Worm (Caenorhabditis elegans) whole organism, mixed stage, embryonic: ENCODE results near the gene C38D4.10.

ENCODE experiments used
- bed-3 ChIP-seq: fragments of 200-800 bp; sonication (Bioruptor generic); optimal IDR thresholded peaks from 3 replicates; lab custom pipeline; 2018; ENCODE audit warnings: mild to moderate bottlenecking, missing genetic modification characterization, moderate library complexity, missing compliant biosample characterization
- blmp-1 ChIP-seq: fragments of 150-350 bp; optimal IDR thresholded peaks from 2 replicates; lab custom pipeline; 2014; ENCODE audit warnings: missing biosample characterization, missing genetic modification characterization
- cnd-1 ChIP-seq: fragments of 200-800 bp; sonication (Bioruptor generic); optimal IDR thresholded peaks from 2 replicates; lab custom pipeline; 2018; ENCODE audit warnings: mild to moderate bottlenecking, missing genetic modification characterization, missing compliant biosample characterization
- elt-3 ChIP-seq: fragments of 150-350 bp; optimal IDR thresholded peaks from 2 replicates; lab custom pipeline; 2014; ENCODE audit warnings: missing biosample characterization, missing genetic modification characterization
- hlh-1 ChIP-seq: fragments of 150-350 bp; optimal IDR thresholded peaks from 2 replicates; lab custom pipeline; 2014; ENCODE audit warnings: missing biosample characterization, missing genetic modification reagents, missing genetic modification characterization
- nhr-12 ChIP-seq: fragments of 150-350 bp; optimal IDR thresholded peaks from 2 replicates; lab custom pipeline; 2014; ENCODE audit warnings: missing biosample characterization, missing genetic modification characterization
- nhr-28 ChIP-seq: fragments of 150-350 bp; optimal IDR thresholded peaks from 2 replicates; lab custom pipeline; 2014; ENCODE audit warnings: missing biosample characterization, missing genetic modification characterization
- pha-4 ChIP-seq: fragments of 150-350 bp; optimal IDR thresholded peaks from 2 replicates; lab custom pipeline; 2018; ENCODE audit warnings: missing biosample characterization, missing genetic modification reagents, missing genetic modification characterization
- snpc-4 ChIP-seq: fragments of 150-350 bp; optimal IDR thresholded peaks from 2 replicates; lab custom pipeline; 2014; ENCODE audit warnings: missing biosample characterization, missing genetic modification characterization
- sptf-1 ChIP-seq: sonication (generic microtip); optimal IDR thresholded peaks from 2 replicates; lab custom pipeline; 2017; ENCODE audit warnings: mild to moderate bottlenecking, missing genetic modification characterization, moderate library complexity, missing compliant biosample characterization
- tbx-8 ChIP-seq: fragments of 200-800 bp; sonication (Bioruptor generic); optimal IDR thresholded peaks from 2 replicates; lab custom pipeline; 2018; ENCODE audit warnings: mild to moderate bottlenecking, missing genetic modification characterization, moderate library complexity, missing compliant biosample characterization
- unc-39 ChIP-seq: fragments of 150-350 bp; optimal IDR thresholded peaks from 2 replicates; lab custom pipeline; 2014; ENCODE audit warnings: missing biosample characterization, missing genetic modification characterization
- unc-62 ChIP-seq: fragments of 150-350 bp; optimal IDR thresholded peaks from 2 replicates; lab custom pipeline; 2014; ENCODE audit warnings: missing biosample characterization, missing genetic modification reagents, missing genetic modification characterization
- ztf-11 ChIP-seq: fragments of 150-350 bp; optimal IDR thresholded peaks from 2 replicates; lab custom pipeline; 2014; ENCODE audit warnings: missing biosample characterization, missing genetic modification characterization

- TF ChIP-seq pha-4 (tag; lab: Kevin White, UChicago) = no peak
- no peak for TF ChIP-seq hlh-1
- TF ChIP-seq cnd-1 (tag; lab: Kevin White, UChicago) = no peak
- TF ChIP-seq bed-3 (GFP tag; lab: Kevin White, UChicago) = no peak
- no peak for TF ChIP-seq unc-62 (GFP tag; lab: Kevin White, UChicago)
- TF ChIP-seq elt-3 (tag; lab: Kevin White, UChicago) = no peak
- no peak for TF ChIP-seq blmp-1 (tag; lab: Kevin White, UChicago)
- no peak for TF ChIP-seq nhr-12 (tag; lab: Kevin White, UChicago)
- no peak for TF ChIP-seq snpc-4 (tag; lab: Kevin White, UChicago)
- TF ChIP-seq tbx-8 = no peak
- no peak for TF ChIP-seq nhr-28
- TF ChIP-seq unc-39 = no peak
- TF ChIP-seq ztf-11 (tag; lab: Kevin White, UChicago) = no peak
- TF ChIP-seq sptf-1 = no peak
Observed at ce11 chrIII:4830207-4830606, 47.9 kb downstream of the C38D4.10 start, which contains the start of gene nspd-9.
